Worm (Caenorhabditis elegans) whole organism, mixed stage, embryonic: ENCODE data around the gene F10E9.10.

Experiments used
- ces-1 ChIP-seq: fragments of 150-350 bp; optimal IDR thresholded peaks from 2 replicates; lab custom pipeline; 2014; ENCODE audit warnings: missing biosample characterization, missing genetic modification reagents, missing genetic modification characterization
- drap-1 ChIP-seq: fragments of 200-800 bp; sonication (Bioruptor generic); optimal IDR thresholded peaks from 3 replicates; lab custom pipeline; 2018; ENCODE audit warnings: mild to moderate bottlenecking, missing genetic modification characterization, missing compliant biosample characterization
- hlh-1 ChIP-seq: fragments of 150-350 bp; optimal IDR thresholded peaks from 2 replicates; lab custom pipeline; 2014; ENCODE audit warnings: missing biosample characterization, missing genetic modification reagents, missing genetic modification characterization
- lsy-2 ChIP-seq: fragments of 150-350 bp; optimal IDR thresholded peaks from 2 replicates; lab custom pipeline; 2014; ENCODE audit warnings: missing biosample characterization, missing genetic modification characterization
- mls-2 ChIP-seq: sonication (generic microtip); optimal IDR thresholded peaks from 2 replicates; lab custom pipeline; 2016; ENCODE audit warnings: mild to moderate bottlenecking, missing genetic modification characterization, moderate library complexity, missing compliant biosample characterization
- nhr-2 ChIP-seq: fragments of 150-350 bp; optimal IDR thresholded peaks from 2 replicates; lab custom pipeline; 2014; ENCODE audit warnings: missing biosample characterization, missing genetic modification characterization
- nhr-28 ChIP-seq: fragments of 150-350 bp; optimal IDR thresholded peaks from 2 replicates; lab custom pipeline; 2014; ENCODE audit warnings: missing biosample characterization, missing genetic modification characterization
- snpc-4 ChIP-seq: fragments of 150-350 bp; optimal IDR thresholded peaks from 2 replicates; lab custom pipeline; 2014; ENCODE audit warnings: missing biosample characterization, missing genetic modification characterization
- tbx-8 ChIP-seq: fragments of 200-800 bp; sonication (Bioruptor generic); optimal IDR thresholded peaks from 2 replicates; lab custom pipeline; 2018; ENCODE audit warnings: mild to moderate bottlenecking, missing genetic modification characterization, moderate library complexity, missing compliant biosample characterization
- unc-62 ChIP-seq: fragments of 150-350 bp; optimal IDR thresholded peaks from 2 replicates; lab custom pipeline; 2014; ENCODE audit warnings: missing biosample characterization, missing genetic modification reagents, missing genetic modification characterization
- zip-8 ChIP-seq: fragments of 150-350 bp; optimal IDR thresholded peaks from 2 replicates; lab custom pipeline; 2014; ENCODE audit warnings: missing biosample characterization, missing genetic modification characterization

F10E9.10 gene

DNA sequence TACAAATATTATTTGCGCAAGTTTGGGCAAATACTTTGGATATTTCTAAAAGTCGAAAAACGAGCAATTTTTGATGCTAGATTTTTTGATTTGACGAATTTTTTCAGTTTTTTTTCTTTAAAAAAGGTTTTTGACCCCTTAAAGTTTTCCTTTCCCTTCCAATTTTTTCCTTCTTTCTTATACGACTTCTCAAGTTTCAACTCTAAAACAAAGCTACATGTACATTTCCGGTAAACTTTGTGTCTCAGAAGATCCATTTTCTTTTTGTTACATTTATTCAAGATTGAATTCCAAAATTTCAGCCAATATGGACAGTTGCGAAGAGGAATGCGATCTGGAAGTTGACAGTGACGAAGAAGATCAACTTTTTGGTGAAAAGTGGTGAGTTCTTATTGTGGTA lies 41.3 kb downstream of the F10E9.10 start, which contains the start of gene mig-10:
Gene mig-10 (plus strand): TSS at position 301 of the 400 bp plus-strand sequence.
- TF ChIP-seq drap-1 (no peak), nhr-2 (tag; lab: Kevin White, UChicago) (no peak), mls-2 (tag; lab: Kevin White, UChicago) (no peak), zip-8 (no peak), snpc-4 (tag; lab: Kevin White, UChicago) (no peak)

ce11 chrIII:8275871-8276270 lies 44.2 kb downstream of the F10E9.10 start, which contains the start of gene clec-160:
Gene clec-160, minus strand, starts transcription at chrIII:8275971.
- TF ChIP-seq ces-1 (GFP tag; lab: Kevin White, UChicago) = no peak
- TF ChIP-seq nhr-28 (tag; lab: Kevin White, UChicago) = no peak
- TF ChIP-seq nhr-2 (tag; lab: Kevin White, UChicago) = no peak
- TF ChIP-seq lsy-2 (tag; lab: Kevin White, UChicago) = no peak
- TF ChIP-seq drap-1 = no peak
- TF ChIP-seq unc-62 = no peak
- no peak for TF ChIP-seq hlh-1 (tag; lab: Kevin White, UChicago)

ce11 chrIII:8271676-8272225 lies 48.3 kb downstream of the F10E9.10 start, which contains the start of the genes mps-4 and F09G8.10:
Gene mps-4, minus strand, starts transcription at chrIII:8271776.
Gene F09G8.10, minus strand, starts transcription at chrIII:8272175.
- TF ChIP-seq zip-8 (no peak), tbx-8 (no peak), snpc-4 (tag; lab: Kevin White, UChicago) (no peak)
